Fruit fly (Drosophila melanogaster) whole organism, adult: ENCODE measurements around the gene Osi10a.

Experiments
- CG11617 ChIP-seq: fragments of 200-800 bp; sonication (Bioruptor generic); optimal IDR thresholded peaks from 2 replicates; lab custom pipeline; 2017; ENCODE audit warnings: mild to moderate bottlenecking, missing biosample characterization, missing genetic modification reagents, missing genetic modification characterization
- CG12768 ChIP-seq: fragments of 200-800 bp; sonication (Bioruptor generic); optimal IDR thresholded peaks from 2 replicates; lab custom pipeline; 2017; ENCODE audit warnings: missing biosample characterization, missing genetic modification characterization, mild to moderate bottlenecking, moderate library complexity, missing genetic modification reagents
- CG33017 ChIP-seq: fragments of 200-800 bp; sonication (Bioruptor generic); optimal IDR thresholded peaks from 2 replicates; lab custom pipeline; 2018; ENCODE audit warnings: missing biosample characterization, mild to moderate bottlenecking, missing genetic modification characterization, moderate library complexity
- CG5204 ChIP-seq: fragments of 200-800 bp; sonication (Bioruptor generic); optimal IDR thresholded peaks from 2 replicates; lab custom pipeline; 2016; ENCODE audit warnings: missing biosample characterization, missing genetic modification characterization
- CG7045 ChIP-seq: fragments of 200-800 bp; sonication (Bioruptor generic); optimal IDR thresholded peaks from 2 replicates; lab custom pipeline; 2017; ENCODE audit warnings: missing biosample characterization, mild to moderate bottlenecking, missing genetic modification characterization
- Crg-1 ChIP-seq: fragments of 200-800 bp; sonication (Bioruptor generic); optimal IDR thresholded peaks from 2 replicates; lab custom pipeline; 2016; ENCODE audit warnings: missing biosample characterization, missing genetic modification characterization
- Hr96 ChIP-seq: fragments of 200-800 bp; sonication (Bioruptor generic); optimal IDR thresholded peaks from 2 replicates; lab custom pipeline; 2016; ENCODE audit warnings: missing biosample characterization, missing genetic modification characterization
- pad ChIP-seq: fragments of 200-800 bp; sonication (Bioruptor generic); optimal IDR thresholded peaks from 3 replicates; lab custom pipeline; 2017; ENCODE audit warnings: missing biosample characterization, missing genetic modification characterization, mild to moderate bottlenecking, moderate library complexity, missing genetic modification reagents
- toe ChIP-seq: fragments of 200-800 bp; sonication (Bioruptor generic); optimal IDR thresholded peaks from 2 replicates; lab custom pipeline; 2016; ENCODE audit warnings: missing biosample characterization, missing genetic modification characterization

- TF ChIP-seq CG12768 (GFP tag; lab: Kevin White, UChicago) (no peak), toe (GFP tag; lab: Kevin White, UChicago) (no peak), Crg-1 (no peak), CG7045 (GFP tag; lab: Kevin White, UChicago) (no peak), CG33017 (tag; lab: Kevin White, UChicago) (no peak), pad (GFP tag; lab: Kevin White, UChicago) (no peak), CG11617 (GFP tag; lab: Kevin White, UChicago) (no peak), Hr96 (no peak), CG5204 (no peak)
These were observed 29.5 kb upstream of the Osi10a start, which contains the start of gene Osi6 for dm6 chr3R:6234189-6234758.
